Fruit fly (Drosophila melanogaster) whole organism, embryonic: ENCODE measurements around the gene Grip75.

Experiments
- Abd-B ChIP-seq: fragments of 200-800 bp; sonication (Bioruptor generic); optimal IDR thresholded peaks from 2 replicates; lab custom pipeline; 2018; ENCODE audit warnings: missing biosample characterization, mild to moderate bottlenecking, missing genetic modification characterization, moderate library complexity
- CG1233 ChIP-seq: fragments of 200-800 bp; sonication (Bioruptor generic); optimal IDR thresholded peaks from 4 replicates; lab custom pipeline; 2018; ENCODE audit warnings: missing biosample characterization, mild to moderate bottlenecking, missing genetic modification characterization
- CG12391 ChIP-seq: fragments of 200-800 bp; sonication (Bioruptor generic); optimal IDR thresholded peaks from 3 replicates; lab custom pipeline; 2018; ENCODE audit warnings: missing biosample characterization, mild to moderate bottlenecking, missing genetic modification characterization, moderate library complexity
- CG13123 ChIP-seq: fragments of 200-800 bp; sonication (Bioruptor generic); optimal IDR thresholded peaks from 2 replicates; lab custom pipeline; 2016; ENCODE audit warnings: missing biosample characterization, missing genetic modification characterization
- CG13287 ChIP-seq: fragments of 200-800 bp; sonication (Bioruptor generic); IDR thresholded peaks from 2 replicates; pipeline ENCODE4 v1.3.6; 2022; ENCODE audit warnings: missing biosample characterization, missing genetic modification characterization; ENCODE audit not compliant: partially characterized antibody
- CG15011 ChIP-seq: fragments of 200-800 bp; sonication (Bioruptor generic); optimal IDR thresholded peaks from 3 replicates; lab custom pipeline; 2018; ENCODE audit warnings: missing biosample characterization, mild to moderate bottlenecking, missing genetic modification characterization
- CG18262 ChIP-seq: fragments of 200-800 bp; optimal IDR thresholded peaks from 3 replicates; lab custom pipeline; 2019; ENCODE audit warnings: missing biosample characterization, mild to moderate bottlenecking, missing genetic modification characterization, moderate library complexity
- CG18619 ChIP-seq: fragments of 200-800 bp; sonication (Bioruptor generic); optimal IDR thresholded peaks from 3 replicates; lab custom pipeline; 2017; ENCODE audit warnings: missing biosample characterization, mild to moderate bottlenecking, missing genetic modification characterization
- CG2120 ChIP-seq: fragments of 200-800 bp; sonication (Bioruptor generic); optimal IDR thresholded peaks from 3 replicates; lab custom pipeline; 2016; ENCODE audit warnings: missing biosample characterization, missing genetic modification characterization
- CG32767 ChIP-seq: fragments of 200-800 bp; sonication (Bioruptor generic); IDR thresholded peaks from 2 replicates; pipeline ENCODE4 v1.3.6; 2022; ENCODE audit warnings: missing biosample characterization, missing genetic modification characterization
- CG32772 ChIP-seq: fragments of 200-800 bp; sonication (Bioruptor generic); IDR thresholded peaks from 2 replicates; pipeline ENCODE4 v1.3.6; 2022; ENCODE audit warnings: missing biosample characterization, missing genetic modification characterization
- CG3281 ChIP-seq: fragments of 200-800 bp; sonication (Bioruptor generic); optimal IDR thresholded peaks from 3 replicates; lab custom pipeline; 2017; ENCODE audit warnings: missing biosample characterization, mild to moderate bottlenecking, missing genetic modification characterization
- CG3726 ChIP-seq: fragments of 200-800 bp; sonication (Bioruptor generic); IDR thresholded peaks from 3 replicates; pipeline ENCODE4, ENCODE4 v1.3.6; 2022; ENCODE audit warnings: missing biosample characterization, missing genetic modification characterization
- CG6654 ChIP-seq: fragments of 200-800 bp; sonication (Bioruptor generic); optimal IDR thresholded peaks from 2 replicates; lab custom pipeline; 2017; ENCODE audit warnings: missing biosample characterization, mild to moderate bottlenecking, missing genetic modification characterization
- CG9932 ChIP-seq: fragments of 200-800 bp; sonication (Bioruptor generic); IDR thresholded peaks from 2 replicates; pipeline ENCODE4 v1.3.6; 2022; ENCODE audit warnings: missing biosample characterization, missing genetic modification characterization
- CHES-1-like ChIP-seq: fragments of 200-800 bp; sonication (Bioruptor generic); optimal IDR thresholded peaks from 2 replicates; lab custom pipeline; 2016; ENCODE audit warnings: missing biosample characterization, missing genetic modification characterization
- Camta ChIP-seq: fragments of 200-800 bp; sonication (Bioruptor generic); optimal IDR thresholded peaks from 2 replicates; lab custom pipeline; 2016; ENCODE audit warnings: missing biosample characterization, missing genetic modification characterization
- D ChIP-seq, 2 experiments: fragments of 200-800 bp in 1 of 2; fragments of >200 bp in 1 of 2; sonication (Bioruptor generic) in 1 of 2; optimal IDR thresholded peaks; 2 replicates in 1 of 2; 3 replicates in 1 of 2; lab custom pipeline; 2017; ENCODE audit warnings: mild to moderate bottlenecking in 1 of 2, missing biosample characterization in 1 of 2, missing genetic modification characterization in 1 of 2, missing genetic modification reagents in 1 of 2
- E2f2 ChIP-seq: fragments of 200-800 bp; sonication (Bioruptor generic); IDR thresholded peaks from 2 replicates; pipeline ENCODE4 v1.3.6; 2022; ENCODE audit warnings: missing biosample characterization, missing genetic modification characterization
- Fer2 ChIP-seq: fragments of 200-800 bp; sonication (Bioruptor generic); optimal IDR thresholded peaks from 2 replicates; lab custom pipeline; 2018; ENCODE audit warnings: missing biosample characterization, mild to moderate bottlenecking, missing genetic modification characterization, moderate library complexity
- Fer3 ChIP-seq: fragments of 200-800 bp; sonication (Bioruptor generic); optimal IDR thresholded peaks from 2 replicates; lab custom pipeline; 2018; ENCODE audit warnings: missing biosample characterization, mild to moderate bottlenecking, missing genetic modification characterization, moderate library complexity
- H15 ChIP-seq: fragments of 200-800 bp; sonication (Bioruptor generic); IDR thresholded peaks from 3 replicates; pipeline ENCODE4 v1.3.6; 2022; ENCODE audit warnings: missing biosample characterization, missing genetic modification characterization
- Hand ChIP-seq: fragments of 200-800 bp; sonication (Bioruptor generic); optimal IDR thresholded peaks from 2 replicates; lab custom pipeline; 2017; ENCODE audit warnings: mild to moderate bottlenecking, missing biosample characterization, missing genetic modification reagents, missing genetic modification characterization
- HmgD ChIP-seq: fragments of 200-800 bp; sonication (Bioruptor generic); optimal IDR thresholded peaks from 3 replicates; lab custom pipeline; 2016; ENCODE audit warnings: missing biosample characterization, missing genetic modification characterization
- MESR4 ChIP-seq: fragments of 200-800 bp; sonication (Bioruptor generic); optimal IDR thresholded peaks from 2 replicates; lab custom pipeline; 2018; ENCODE audit warnings: missing biosample characterization, mild to moderate bottlenecking, missing genetic modification characterization, moderate library complexity
- Mad ChIP-seq: fragments of 200-800 bp; sonication (Bioruptor generic); optimal IDR thresholded peaks from 2 replicates; lab custom pipeline; 2016; ENCODE audit warnings: missing biosample characterization, missing genetic modification characterization
- Ravus ChIP-seq: fragments of 200-800 bp; sonication (Bioruptor generic); IDR thresholded peaks from 2 replicates; pipeline ENCODE4 v1.3.6; 2022; ENCODE audit warnings: missing biosample characterization, missing genetic modification characterization
- Rfx ChIP-seq: fragments of 200-800 bp; sonication (Bioruptor generic); IDR thresholded peaks from 2 replicates; pipeline ENCODE4 v1.3.6; 2022; ENCODE audit warnings: missing biosample characterization, missing genetic modification characterization
- Spps ChIP-seq: fragments of 200-800 bp; sonication (Bioruptor generic); optimal IDR thresholded peaks from 2 replicates; lab custom pipeline; 2018; ENCODE audit warnings: missing biosample characterization, mild to moderate bottlenecking, missing genetic modification characterization
- Taf1 ChIP-seq: fragments of 200-800 bp; sonication (Bioruptor generic); IDR thresholded peaks from 2 replicates; pipeline ENCODE4 v1.3.6; 2022; ENCODE audit warnings: missing biosample characterization, missing genetic modification characterization
- Usf ChIP-seq: fragments of 200-800 bp; sonication (Bioruptor generic); optimal IDR thresholded peaks from 2 replicates; lab custom pipeline; 2017; ENCODE audit warnings: missing genotype, missing biosample characterization, missing genetic modification characterization
- ab ChIP-seq: fragments of 200-800 bp; sonication (Bioruptor generic); optimal IDR thresholded peaks from 2 replicates; lab custom pipeline; 2016; ENCODE audit warnings: missing biosample characterization, missing genetic modification characterization
- amos ChIP-seq: fragments of 200-800 bp; sonication (Bioruptor generic); IDR thresholded peaks from 2 replicates; pipeline ENCODE4 v1.3.6; 2022; ENCODE audit warnings: missing biosample characterization, missing genetic modification characterization; ENCODE audit not compliant: partially characterized antibody
- ash1 ChIP-seq: fragments of 200-800 bp; sonication (Bioruptor generic); optimal IDR thresholded peaks from 2 replicates; lab custom pipeline; 2018; ENCODE audit warnings: missing biosample characterization, mild to moderate bottlenecking, missing genetic modification characterization
- bbx ChIP-seq: fragments of 200-800 bp; sonication (Bioruptor generic); IDR thresholded peaks from 2 replicates; pipeline ENCODE4 v1.3.6; 2022; ENCODE audit warnings: missing biosample characterization, missing genetic modification characterization; ENCODE audit not compliant: partially characterized antibody
- btn ChIP-seq: fragments of 200-800 bp; sonication (Bioruptor generic); optimal IDR thresholded peaks from 2 replicates; lab custom pipeline; 2016; ENCODE audit warnings: missing biosample characterization, missing genetic modification characterization
- dmrt99B ChIP-seq: fragments of 200-800 bp; sonication (Bioruptor generic); optimal IDR thresholded peaks from 2 replicates; lab custom pipeline; 2018; ENCODE audit warnings: missing biosample characterization, mild to moderate bottlenecking, missing genetic modification characterization, moderate library complexity
- eve ChIP-seq, 2 experiments: fragments of >200 bp; optimal IDR thresholded peaks; 2 replicates each; lab custom pipeline; 2017; ENCODE audit warnings: missing biosample characterization in 2 of 2, missing genetic modification characterization in 2 of 2
- exex ChIP-seq: fragments of 200-800 bp; sonication (Bioruptor generic); optimal IDR thresholded peaks from 4 replicates; lab custom pipeline; 2018; ENCODE audit warnings: missing biosample characterization, mild to moderate bottlenecking, missing genetic modification characterization, moderate library complexity
- gce ChIP-seq: fragments of 200-800 bp; sonication (Bioruptor generic); IDR thresholded peaks from 3 replicates; pipeline ENCODE4 v1.3.6; 2022; ENCODE audit warnings: missing biosample characterization, missing genetic modification characterization
- gcm ChIP-seq: fragments of 200-800 bp; sonication (Bioruptor generic); optimal IDR thresholded peaks from 2 replicates; lab custom pipeline; 2019; ENCODE audit warnings: missing biosample characterization, mild to moderate bottlenecking, missing genetic modification characterization, moderate library complexity
- gsb-n ChIP-seq: fragments of 200-800 bp; sonication (Bioruptor generic); optimal IDR thresholded peaks from 3 replicates; lab custom pipeline; 2018; ENCODE audit warnings: missing biosample characterization, mild to moderate bottlenecking, missing genetic modification characterization
- insv ChIP-seq, 2 experiments: fragments of 200-800 bp; sonication (Bioruptor generic); optimal IDR thresholded peaks; 3 replicates each; lab custom pipeline; 2016 to 2018; ENCODE audit warnings: missing biosample characterization in 2 of 2, missing genetic modification characterization in 2 of 2
- klu ChIP-seq: fragments of 200-800 bp; sonication (Bioruptor generic); IDR thresholded peaks from 2 replicates; pipeline ENCODE4 v1.3.6; 2022; ENCODE audit warnings: missing biosample characterization, missing genetic modification characterization
- pan ChIP-seq, 4 experiments: fragments of >200 bp in 3 of 4; fragments of 200-800 bp in 1 of 4; sonication (Bioruptor generic) in 1 of 4; optimal IDR thresholded peaks in 3 of 4; IDR thresholded peaks in 1 of 4; 2 replicates each; pipeline versions ENCODE4 v1.3.6 to Lab custom; 2017 to 2022; ENCODE audit warnings: missing biosample characterization in 2 of 4, missing genetic modification characterization in 2 of 4, mixed read lengths in 1 of 4
- phol ChIP-seq: fragments of 200-800 bp; sonication (Bioruptor generic); optimal IDR thresholded peaks from 3 replicates; lab custom pipeline; 2018; ENCODE audit warnings: missing biosample characterization, mild to moderate bottlenecking, missing genetic modification characterization, moderate library complexity
- sens ChIP-seq: fragments of 200-800 bp; sonication (Bioruptor generic); peaks from one replicate; lab custom pipeline; 2016; ENCODE audit warnings: missing biosample characterization, missing genetic modification characterization
- ssp ChIP-seq: fragments of 200-800 bp; sonication (Bioruptor generic); IDR thresholded peaks from 2 replicates; pipeline ENCODE4 v1.3.6; 2022; ENCODE audit warnings: missing biosample characterization, missing genetic modification characterization

Grip75 gene

dm6 chr2L:10488484-10489223, 5.6 kb downstream of the Grip75 start, which contains the start of the genes Cog4 and CG6144 (continued):
- TF ChIP-seq gcm (GFP tag; lab: Kevin White, UChicago): no peak
- peak; percentile 76 for TF ChIP-seq sens (GFP tag; lab: Kevin White, UChicago)
- TF ChIP-seq E2f2 (GFP tag; lab: Robert Waterston, UW): peak; percentile 52
- TF ChIP-seq CG15011: no peak
- no peak for TF ChIP-seq ssp (GFP tag; lab: Robert Waterston, UW)
- TF ChIP-seq btn (GFP tag; lab: Kevin White, UChicago): no peak
- no peak for TF ChIP-seq eve (GFP tag; optimal IDR thresholded peaks at IDR 0.05; lab: Kevin White, UChicago)
- TF ChIP-seq CG2120 (GFP tag; lab: Kevin White, UChicago): peak; percentile 54
- no peak for TF ChIP-seq CG3281 (GFP tag; lab: Kevin White, UChicago)
- no peak for TF ChIP-seq Mad (GFP tag; lab: Kevin White, UChicago)
- TF ChIP-seq HmgD (GFP tag; lab: Kevin White, UChicago): no peak
- TF ChIP-seq Hand (GFP tag; lab: Kevin White, UChicago): no peak
- TF ChIP-seq Abd-B (GFP tag; lab: Kevin White, UChicago): no peak
- TF ChIP-seq ash1 (GFP tag; lab: Kevin White, UChicago): no peak
- TF ChIP-seq gsb-n (tag; lab: Kevin White, UChicago): no peak
- no peak for TF ChIP-seq Camta (GFP tag; lab: Kevin White, UChicago)
- TF ChIP-seq CG32767 (GFP tag; lab: Robert Waterston, UW): no peak
- no peak for TF ChIP-seq Taf1 (GFP tag; lab: Robert Waterston, UW)
- no peak for TF ChIP-seq H15
- no peak for TF ChIP-seq Fer2 (tag; lab: Kevin White, UChicago)
- TF ChIP-seq amos (GFP tag; lab: Robert Waterston, UW): peak; percentile 77
- TF ChIP-seq Rfx: 0 out of 2 replicates have a peak, but pooled peaks have one; percentile 33
- TF ChIP-seq MESR4 (GFP tag; lab: Kevin White, UChicago): peak; percentile 31
- TF ChIP-seq CG13287: peak; percentile 88
- TF ChIP-seq gce (GFP tag; lab: Robert Waterston, UW): no peak
- TF ChIP-seq CG1233 (GFP tag; lab: Kevin White, UChicago): no peak
- TF ChIP-seq CG12391 (tag; lab: Kevin White, UChicago): peak; percentile 54
- 0 out of 2 replicates have a peak, but pooled peaks have one; percentile 12 for TF ChIP-seq CG32772 (GFP tag; lab: Robert Waterston, UW)
- TF ChIP-seq bbx (GFP tag; lab: Robert Waterston, UW): peak; percentile 75
- TF ChIP-seq CG9932 (GFP tag; lab: Robert Waterston, UW): peak; percentile 80
- TF ChIP-seq pan (optimal IDR thresholded peaks at IDR 0.05; lab: Kevin White, UChicago): no peak
- TF ChIP-seq pan (GFP tag; optimal IDR thresholded peaks at IDR 0.05 in 1 of 2, IDR thresholded peaks at IDR 0.05 in 1 of 2): peak in 1 of 2 experiments; percentile 34
- TF ChIP-seq CG13123: no peak
- no peak for TF ChIP-seq CG18262 (tag; lab: Kevin White, UChicago)
- no peak for TF ChIP-seq ab (GFP tag; lab: Kevin White, UChicago)
- TF ChIP-seq CHES-1-like (GFP tag; lab: Kevin White, UChicago): peak; percentile 3
- no peak for TF ChIP-seq CG3726 (GFP tag; lab: Robert Waterston, UW)
- no peak for TF ChIP-seq D (optimal IDR thresholded peaks at IDR 0.05; lab: Kevin White, UChicago)
- no peak for TF ChIP-seq D (GFP tag; optimal IDR thresholded peaks at IDR 0.05; lab: Kevin White, UChicago)
- no peak for TF ChIP-seq Fer3 (tag; lab: Kevin White, UChicago)
- peak in 1 of 2 experiments; percentile 86 for TF ChIP-seq insv (GFP tag; optimal IDR thresholded peaks at IDR 0.05; lab: Kevin White, UChicago)
- TF ChIP-seq phol (tag; lab: Kevin White, UChicago): peak; percentile 48
- no peak for TF ChIP-seq exex
- no peak for TF ChIP-seq Spps (tag; lab: Kevin White, UChicago)
- TF ChIP-seq dmrt99B: no peak
- TF ChIP-seq klu (GFP tag; lab: Robert Waterston, UW): no peak
- no peak for TF ChIP-seq Ravus (GFP tag; lab: Robert Waterston, UW)
- TF ChIP-seq CG6654: no peak
- TF ChIP-seq Usf (GFP tag; lab: Kevin White, UChicago): no peak
- no peak for TF ChIP-seq CG18619 (GFP tag; lab: Kevin White, UChicago)
